Fruit fly (Drosophila melanogaster): Measurements from ENCODE around the gene CG12105.
A peak's percentile ranks its signal among the peaks of the same experiment; 100 is the strongest.

Gene CG12105

DNA sequence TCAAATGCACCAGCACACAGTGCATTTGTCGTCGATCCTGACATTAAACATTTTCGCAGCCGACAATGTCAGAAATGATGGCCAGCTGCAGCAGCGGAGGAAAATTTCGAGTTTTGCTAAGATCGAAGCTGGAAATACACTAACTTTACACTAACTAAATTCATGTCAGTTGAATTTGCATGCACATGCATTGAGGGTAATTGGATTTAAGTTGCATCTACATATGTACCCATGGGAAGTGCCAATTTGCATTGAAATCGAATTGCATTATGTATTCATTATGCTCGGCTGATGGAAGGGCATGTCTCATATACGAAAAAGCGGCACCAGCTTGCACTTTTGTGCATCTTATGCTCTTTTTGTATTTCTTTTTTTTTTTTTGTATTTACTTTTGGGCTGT lies 30.8 kb downstream of the CG12105 start:
- no peak for TF ChIP-seq noc (tag; optimal IDR thresholded peaks at IDR 0.05)

DNA sequence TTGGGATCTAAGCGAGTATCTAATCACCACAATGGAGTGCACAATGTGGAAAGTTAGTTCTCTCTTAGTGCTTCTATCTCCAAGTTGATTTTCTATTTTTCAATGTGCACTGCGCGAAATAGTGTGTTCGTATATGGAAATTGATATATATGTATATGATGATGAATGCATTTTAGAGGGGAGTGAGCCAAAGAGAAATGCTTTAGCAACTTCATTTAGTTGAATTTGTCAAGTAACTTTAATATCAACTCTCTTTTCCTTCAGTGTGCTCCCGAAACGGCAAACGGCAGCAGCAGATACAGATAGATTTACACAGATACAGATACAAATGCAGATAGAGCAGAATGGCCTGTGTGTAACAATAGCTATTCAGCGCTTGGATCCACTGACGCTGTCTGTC lies 31.6 kb downstream of the CG12105 start:
- no peak for TF ChIP-seq noc (tag; optimal IDR thresholded peaks at IDR 0.05)

DNA sequence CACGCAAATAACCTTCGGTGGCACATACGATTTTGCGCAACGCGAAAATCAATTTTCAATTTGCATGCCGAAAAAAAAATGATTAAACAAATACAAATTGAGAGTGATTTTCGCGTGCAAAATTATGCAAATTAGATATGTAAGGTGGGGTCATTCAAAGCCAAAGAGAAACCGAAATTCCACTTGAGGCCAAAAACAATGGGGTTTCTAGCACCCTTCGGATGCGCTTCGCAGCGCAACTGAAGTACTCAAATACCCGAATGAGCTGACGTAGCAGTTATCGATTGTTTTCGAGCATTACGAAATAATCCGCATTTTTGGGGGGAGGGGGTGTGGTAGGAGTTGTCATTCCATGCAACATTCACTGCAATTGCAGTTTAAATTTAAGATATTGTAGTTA lies 34.8 kb downstream of the CG12105 start:
- no peak for TF ChIP-seq noc (tag; optimal IDR thresholded peaks at IDR 0.05)

DNA sequence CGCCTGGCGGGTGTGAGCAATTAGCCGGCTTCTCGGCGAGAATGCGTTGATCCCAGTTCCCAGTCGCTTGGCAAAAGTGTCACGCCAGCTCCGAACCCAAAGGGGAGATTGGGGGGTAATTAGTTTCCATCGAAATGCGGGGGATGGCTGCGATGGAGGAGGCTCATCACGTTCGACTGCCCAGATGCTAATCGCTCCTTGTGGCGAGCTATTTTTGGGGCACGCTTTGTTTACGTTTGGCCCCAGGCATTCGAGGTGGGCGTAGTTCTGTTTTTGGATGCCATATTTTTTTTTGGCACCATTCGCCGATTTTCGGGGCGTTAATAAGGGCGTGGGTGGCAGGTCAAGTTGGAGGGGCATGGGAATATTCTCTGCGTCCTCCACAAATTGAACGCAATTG lies 35.4 kb downstream of the CG12105 start:
- no peak for TF ChIP-seq noc (tag; optimal IDR thresholded peaks at IDR 0.05)

- peak; percentile 79 for TF ChIP-seq noc (tag; optimal IDR thresholded peaks at IDR 0.05)
Measured at dm6 chr3L:1579169-1579853, 36.3 kb downstream of the CG12105 start.

DNA sequence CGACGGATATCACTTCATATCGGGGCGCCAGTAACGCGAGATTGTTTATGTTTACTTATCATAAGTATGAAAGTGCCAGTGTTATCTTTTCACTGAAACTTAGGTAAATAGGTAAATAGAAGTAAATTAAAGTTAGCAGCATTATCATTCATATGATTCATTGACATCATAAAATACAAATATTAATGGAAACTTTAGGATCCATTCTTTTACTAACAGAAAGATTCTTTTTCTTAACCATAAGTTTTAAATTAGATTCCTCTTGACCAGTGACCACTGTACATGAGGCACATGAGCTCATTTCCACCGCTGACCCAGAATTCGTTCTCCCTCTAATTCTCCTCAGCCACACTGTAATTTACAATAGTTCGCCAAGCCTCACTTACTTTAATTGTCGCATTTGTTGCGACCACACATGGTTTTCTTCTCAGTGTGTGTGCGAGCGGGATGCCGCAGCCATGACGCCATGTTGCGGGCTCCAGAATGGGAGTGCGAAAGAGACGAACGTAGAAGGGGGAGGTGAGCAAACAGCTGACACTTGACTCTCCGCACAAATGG lies 37.1 kb downstream of the CG12105 start:
- peak; percentile 64 for TF ChIP-seq noc (tag; optimal IDR thresholded peaks at IDR 0.05)

DNA sequence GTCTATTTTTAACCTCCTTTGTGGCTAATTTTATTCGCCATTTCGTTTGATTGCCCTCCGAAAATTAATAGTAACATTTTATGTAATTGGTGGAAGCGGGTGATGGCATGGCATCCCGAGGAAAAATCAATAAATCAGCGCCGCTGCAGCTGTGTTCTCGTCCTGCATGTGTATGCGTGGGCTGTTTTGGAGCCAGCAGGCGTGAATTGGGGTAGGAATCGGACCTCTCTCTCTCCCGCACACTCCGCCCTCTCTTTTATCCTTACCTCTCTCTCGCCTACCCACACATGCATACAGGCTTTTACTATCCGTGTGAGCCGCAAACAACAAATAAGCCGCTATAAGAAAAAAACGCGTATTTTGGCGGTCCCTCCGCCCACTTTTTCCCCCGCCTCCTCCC lies 38.3 kb downstream of the CG12105 start:
- TF ChIP-seq noc (tag; optimal IDR thresholded peaks at IDR 0.05), result no peak

DNA sequence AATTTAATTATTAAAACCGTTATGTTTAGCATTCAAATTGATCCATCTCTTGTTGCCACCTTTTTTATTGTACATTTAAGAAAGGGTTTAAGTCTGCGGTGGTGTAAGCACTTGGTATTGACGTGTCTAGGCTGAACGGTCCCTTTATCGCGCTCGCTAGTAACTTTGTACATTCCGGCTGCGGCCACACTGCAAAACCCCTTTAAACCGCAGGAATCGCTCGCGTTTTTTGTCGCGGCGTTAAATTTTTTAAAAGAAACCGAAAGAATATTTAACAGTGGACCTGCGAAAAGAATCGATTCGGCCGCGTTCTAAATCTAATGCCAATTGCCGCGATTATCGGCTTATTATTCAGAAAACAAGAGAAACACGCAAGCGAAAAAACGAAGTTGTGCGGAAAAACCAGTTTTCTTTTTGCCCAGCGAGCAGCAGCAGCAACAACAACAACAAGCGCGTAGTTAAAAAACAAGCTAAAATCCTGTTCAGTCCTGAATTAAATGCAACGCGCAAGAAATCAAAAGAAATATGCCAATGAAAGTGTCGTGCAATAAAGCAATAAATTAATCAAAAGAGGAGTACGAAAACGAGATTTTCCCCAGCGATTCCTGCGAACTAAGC lies 39.0 kb downstream of the CG12105 start, which contains the start of gene CG13917:
Gene CG13917 (plus strand): TSS at position 211 of the 618 bp plus-strand sequence.
- no peak for TF ChIP-seq noc (tag; optimal IDR thresholded peaks at IDR 0.05)

DNA sequence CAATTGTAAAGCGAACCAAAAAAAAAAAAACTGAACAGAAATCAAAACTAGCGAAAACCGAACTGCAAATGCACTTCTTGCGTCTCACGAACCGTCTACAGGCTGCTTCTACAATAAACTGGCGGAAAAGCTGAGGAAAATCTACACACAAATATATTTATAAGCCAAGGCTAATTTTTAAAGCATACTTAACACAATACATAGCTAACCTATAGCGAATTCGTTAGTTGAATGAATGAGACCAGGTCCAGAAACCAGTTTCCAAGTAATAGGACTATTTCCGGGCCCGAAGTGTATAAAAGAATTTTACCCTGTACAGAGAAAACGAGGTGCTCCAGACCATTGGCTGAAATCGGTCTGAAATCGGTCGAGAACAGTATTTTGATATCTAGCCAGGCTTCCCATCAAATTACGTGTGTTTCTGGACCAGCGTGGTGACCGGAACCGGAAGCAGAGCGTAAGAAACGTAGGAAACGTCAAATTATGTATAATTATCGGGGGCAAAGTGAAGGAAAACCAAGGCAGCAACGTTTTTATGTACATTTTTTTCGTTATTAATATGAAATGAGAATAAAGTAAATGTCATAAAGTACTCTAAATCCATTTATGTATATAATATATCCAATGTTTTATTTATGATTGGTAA lies 39.7 kb downstream of the CG12105 start:
- TF ChIP-seq noc (tag; optimal IDR thresholded peaks at IDR 0.05), result no peak

dm6 chr3L:1573191-1573590 lies 42.4 kb downstream of the CG12105 start:
- no peak for TF ChIP-seq noc (tag; optimal IDR thresholded peaks at IDR 0.05)

- TF ChIP-seq noc (tag; optimal IDR thresholded peaks at IDR 0.05), result no peak
Measured at dm6 chr3L:1571077-1571476, 44.5 kb downstream of the CG12105 start.

DNA sequence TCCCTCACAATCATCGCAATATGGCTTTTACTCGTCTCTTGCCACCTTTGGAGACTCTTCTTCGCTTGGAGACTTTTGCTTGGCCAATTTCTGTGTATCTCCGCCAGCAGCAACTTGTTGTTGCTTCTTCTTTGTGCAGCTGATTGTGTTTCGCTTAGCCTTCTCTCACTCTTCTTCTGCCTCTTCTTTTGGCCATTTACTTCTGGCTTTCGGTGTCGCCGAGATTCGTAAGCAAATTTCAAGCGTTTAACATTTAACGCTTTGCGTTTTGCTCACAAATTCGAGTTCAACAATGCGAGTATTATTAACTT lies 45.7 kb downstream of the CG12105 start:
- TF ChIP-seq noc (tag; optimal IDR thresholded peaks at IDR 0.05), result no peak

DNA sequence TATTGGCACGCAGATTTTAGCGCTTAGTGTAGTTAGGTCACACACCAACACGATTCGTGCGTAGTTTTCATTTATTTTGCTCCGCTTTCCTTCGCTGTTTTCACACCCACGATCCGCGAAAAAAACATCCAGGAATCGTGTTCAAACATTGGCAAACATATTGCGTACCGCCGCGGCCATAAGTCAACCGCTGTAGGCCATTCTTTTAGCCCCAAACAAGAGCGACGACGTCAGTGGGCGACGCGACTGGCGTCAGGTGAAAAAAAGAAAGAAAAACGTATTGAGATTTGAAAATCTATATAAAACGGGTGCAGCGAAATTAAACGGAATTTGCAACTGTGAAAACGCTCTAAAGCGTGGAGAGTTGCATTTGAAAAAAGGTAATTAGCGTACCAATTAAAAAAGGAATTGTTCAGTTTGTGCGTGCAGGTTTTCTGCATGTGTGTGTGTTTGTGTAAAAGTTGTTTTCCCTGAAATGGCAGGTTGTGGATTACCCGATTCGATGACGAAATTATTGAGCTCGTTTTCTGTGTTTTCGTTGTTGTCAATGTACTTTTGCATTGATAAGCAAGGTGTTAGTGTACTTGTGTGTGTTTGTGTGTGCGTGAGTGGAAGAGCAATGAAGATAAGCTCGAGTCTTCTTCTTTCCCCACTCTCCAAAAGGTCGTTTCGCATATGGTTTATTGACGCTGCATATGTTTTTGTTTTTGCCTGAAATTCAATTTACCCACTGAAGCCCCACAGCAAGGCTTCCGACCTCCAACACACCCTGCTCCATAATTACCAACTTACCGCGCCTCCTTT lies 46.2 kb downstream of the CG12105 start, which contains the start of gene Tmep:
Gene Tmep (plus strand): TSS at position 20 of the 804 bp plus-strand sequence.
- TF ChIP-seq noc (tag; optimal IDR thresholded peaks at IDR 0.05), result peak; percentile 8

DNA sequence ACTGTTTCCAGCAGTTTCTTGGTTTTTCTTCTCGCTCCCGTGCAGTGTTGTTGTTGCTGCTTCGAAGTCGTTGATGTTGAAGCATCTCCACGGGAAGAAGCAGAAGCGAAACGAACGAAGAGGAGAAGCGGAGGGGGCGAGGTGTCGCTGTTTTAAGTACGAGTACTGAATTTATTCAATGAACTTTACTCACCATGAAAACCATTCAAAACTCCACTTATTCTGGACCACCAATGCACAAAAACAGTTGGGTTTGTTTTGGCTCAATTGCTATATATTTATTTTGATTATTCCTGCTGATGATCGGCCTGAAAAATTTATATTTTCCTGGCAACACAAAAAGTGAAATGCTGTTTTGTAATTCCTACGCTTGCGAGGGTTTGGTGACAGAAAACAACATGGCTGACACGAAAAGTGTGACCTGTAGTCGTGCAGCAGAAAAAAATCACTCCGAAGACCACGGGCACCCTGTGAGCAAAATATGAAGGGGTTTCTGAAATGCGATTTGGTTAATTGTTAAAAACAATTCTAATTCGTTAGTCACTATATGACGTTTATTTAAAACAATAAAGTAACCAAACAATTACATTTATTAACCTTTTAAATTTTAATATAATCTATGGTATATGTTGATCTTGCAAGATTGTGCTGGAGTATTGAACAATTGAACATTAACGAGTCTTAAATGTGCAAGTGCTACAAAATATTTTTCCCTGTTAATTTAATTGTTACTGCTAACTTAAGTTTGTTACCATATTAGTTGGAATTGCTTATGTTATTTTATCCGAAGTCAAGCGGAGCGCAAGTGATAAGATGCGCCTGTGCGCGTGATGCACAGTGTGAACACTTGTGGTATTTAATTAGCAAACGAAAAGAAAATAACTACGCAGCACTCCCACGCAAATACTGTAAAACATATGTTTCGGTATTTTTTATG lies 47.1 kb downstream of the CG12105 start, which contains the start of gene CG7879:
Gene CG7879 (minus strand): TSS at position 384 of the 937 bp plus-strand sequence.
- no peak for TF ChIP-seq noc (tag; optimal IDR thresholded peaks at IDR 0.05)

DNA sequence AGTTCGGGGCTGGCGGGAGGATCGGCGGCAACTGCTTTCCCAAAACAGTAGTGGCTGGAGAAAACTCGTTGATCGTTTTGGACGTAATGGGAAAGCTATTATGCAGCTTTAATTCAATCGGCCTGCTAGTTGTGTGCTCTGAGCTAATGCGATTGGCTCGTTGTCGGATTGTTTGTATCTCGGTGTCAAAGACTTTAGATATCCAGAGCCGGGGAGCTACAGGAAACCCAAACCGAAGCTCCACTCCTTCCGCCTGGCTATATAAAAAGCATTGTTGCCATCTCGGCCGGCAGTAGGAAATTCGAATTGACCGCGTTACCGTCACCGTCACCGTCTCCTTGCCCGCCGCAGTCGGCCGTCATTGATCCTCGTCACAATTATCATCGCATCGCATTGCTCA lies 50.5 kb downstream of the CG12105 start, which contains the start of gene CG12003:
Gene CG12003 (plus strand): TSS at position 301 of the 400 bp plus-strand sequence.
- TF ChIP-seq noc (tag; optimal IDR thresholded peaks at IDR 0.05), result no peak
